Worm (Caenorhabditis elegans): ENCODE measurements around the gene dmsr-8.

The dmsr-8 gene

DNA sequence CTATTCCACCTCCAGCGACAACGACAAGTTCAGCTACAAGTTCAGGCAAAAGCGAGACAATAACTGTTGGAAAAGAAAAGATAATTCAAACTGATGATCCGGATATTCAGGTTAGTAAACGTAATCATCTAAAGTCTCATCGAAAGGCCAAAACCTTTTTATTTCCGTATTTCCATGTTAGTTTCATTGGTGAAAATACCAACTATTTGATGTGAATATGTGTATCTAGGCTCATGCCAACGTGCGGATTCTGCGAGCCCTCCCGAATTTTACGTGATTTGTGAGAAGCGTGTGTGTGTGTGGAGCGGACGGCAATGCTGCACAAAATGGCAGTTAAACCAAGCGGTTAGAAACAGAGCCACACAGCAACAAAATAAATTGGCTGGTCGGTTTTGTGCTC is 43.2 kb downstream of the dmsr-8 start:
- TF ChIP-seq unc-39 (tag; optimal IDR thresholded peaks at IDR 0.05) (no peak), pha-4 (tag; optimal IDR thresholded peaks at IDR 0.05) (peak; percentile 13), ama-1 (optimal IDR thresholded peaks at IDR 0.05) (peak; percentile 21)

DNA sequence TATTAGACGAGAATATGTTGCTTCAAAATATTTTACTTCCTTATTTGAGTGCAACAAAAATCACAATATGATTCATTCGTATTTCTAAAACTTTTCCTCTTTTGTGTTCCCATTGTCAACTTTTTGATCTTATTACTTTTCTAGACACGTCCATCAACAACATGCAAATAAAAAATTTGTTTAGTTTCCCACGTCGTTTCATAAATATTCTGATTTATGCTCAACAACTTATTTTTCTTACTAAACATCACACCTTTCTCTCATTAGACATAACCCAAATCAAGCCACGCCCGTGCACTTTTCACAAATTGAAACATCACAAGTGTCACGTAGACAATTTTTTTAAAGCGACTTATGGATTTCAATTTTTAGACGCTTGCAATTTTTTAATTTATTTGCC is 44.3 kb downstream of the dmsr-8 start:
- TF ChIP-seq fkh-10 (GFP tag; optimal IDR thresholded peaks at IDR 0.05) (no peak), egl-27 (tag; optimal IDR thresholded peaks at IDR 0.05) (no peak), eor-1 (tag; optimal IDR thresholded peaks at IDR 0.05) (no peak), nhr-28 (tag; optimal IDR thresholded peaks at IDR 0.05) (no peak), egl-5 (tag; optimal IDR thresholded peaks at IDR 0.05) (no peak)

DNA sequence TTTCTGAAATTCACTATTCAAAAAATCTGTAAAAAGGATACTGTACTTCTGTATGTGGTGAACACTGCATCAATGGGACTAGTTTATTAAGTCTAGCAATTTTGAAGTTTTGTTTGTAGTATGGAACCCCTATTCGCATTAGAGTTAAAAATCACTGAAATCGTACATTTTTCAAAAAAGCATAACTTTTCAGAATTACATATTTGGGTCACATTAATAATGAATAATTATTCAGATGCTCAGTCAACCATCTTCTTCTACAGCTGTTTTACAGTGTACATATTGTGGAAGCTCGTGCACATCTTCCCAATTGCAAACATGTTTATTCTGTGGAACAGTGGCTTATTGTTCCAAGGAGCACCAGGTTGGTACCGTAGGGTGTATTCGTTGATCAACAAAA is 45.5 kb downstream of the dmsr-8 start:
- TF ChIP-seq zag-1 (tag; optimal IDR thresholded peaks at IDR 0.05): no peak
- TF ChIP-seq nhr-43 (tag; optimal IDR thresholded peaks at IDR 0.05; ENCODE audit: poor library complexity, severe bottlenecking): no peak
- peak; percentile 61 for TF ChIP-seq ama-1 (optimal IDR thresholded peaks at IDR 0.05)
- TF ChIP-seq sea-2 (GFP tag; optimal IDR thresholded peaks at IDR 0.05): no peak

DNA sequence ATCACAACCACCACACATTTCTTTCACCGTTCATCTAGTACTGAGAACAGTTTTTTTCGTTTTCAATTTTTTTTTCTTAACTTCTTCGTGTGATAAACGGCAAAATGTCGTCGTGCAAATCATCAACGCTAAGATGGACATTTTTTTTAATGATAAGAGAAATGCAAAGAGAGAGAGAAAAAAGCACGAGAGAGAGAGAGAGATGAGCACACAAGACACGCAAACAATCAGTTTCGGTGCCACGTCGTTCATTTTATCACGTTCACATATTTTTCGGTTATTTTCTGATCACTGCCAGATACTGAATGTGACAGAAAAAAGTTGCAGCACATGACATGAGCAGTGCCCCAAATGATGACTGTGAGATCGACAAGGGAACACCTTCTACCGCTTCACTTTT is 46.0 kb downstream of the dmsr-8 start, which contains the start of gene egl-9:
Gene egl-9, plus strand, starts transcription at position 328 of the 400 bp plus-strand sequence.
- TF ChIP-seq ama-1 (optimal IDR thresholded peaks at IDR 0.05): peak; percentile 84
- TF ChIP-seq ztf-4 (tag; optimal IDR thresholded peaks at IDR 0.05): no peak
- peak; percentile 83 for TF ChIP-seq elt-2 (tag; optimal IDR thresholded peaks at IDR 0.05)
- TF ChIP-seq pqm-1 (tag; optimal IDR thresholded peaks at IDR 0.05): peak; percentile 61
- TF ChIP-seq eor-1 (tag; optimal IDR thresholded peaks at IDR 0.05): no peak
- TF ChIP-seq nfya-1 (tag; optimal IDR thresholded peaks at IDR 0.05; ENCODE audit: insufficient read depth): peak; percentile 31
- no peak for TF ChIP-seq sea-2 (GFP tag; optimal IDR thresholded peaks at IDR 0.05)
- TF ChIP-seq nhr-76 (tag; optimal IDR thresholded peaks at IDR 0.05): no peak
- TF ChIP-seq pha-4 (tag; optimal IDR thresholded peaks at IDR 0.05): peak; percentile 70
- TF ChIP-seq lin-15B (tag; optimal IDR thresholded peaks at IDR 0.05): no peak
- no peak for TF ChIP-seq lsy-12 (tag; optimal IDR thresholded peaks at IDR 0.05)
- no peak for TF ChIP-seq mml-1 (tag; optimal IDR thresholded peaks at IDR 0.05)
- TF ChIP-seq unc-39 (tag; optimal IDR thresholded peaks at IDR 0.05): no peak
- no peak for TF ChIP-seq mdl-1 (tag; optimal IDR thresholded peaks at IDR 0.05)

DNA sequence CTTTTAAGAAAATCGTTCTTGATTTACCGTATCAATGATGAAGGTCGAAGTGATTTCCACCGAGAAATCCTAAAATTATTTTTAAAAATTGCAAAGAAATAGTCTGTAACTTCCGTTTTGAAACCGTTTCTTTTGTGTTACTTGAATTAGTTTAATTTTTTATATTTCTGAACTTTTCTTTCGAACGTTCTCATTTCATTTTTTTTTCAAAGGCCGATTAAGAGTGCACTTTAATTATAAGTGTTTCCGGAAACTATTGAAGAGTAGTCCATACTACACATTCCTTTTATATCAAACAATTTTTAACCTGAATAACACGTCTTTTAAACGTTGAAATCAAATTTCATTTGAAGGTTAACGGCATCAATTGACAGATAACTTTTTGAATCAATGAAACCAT is 46.5 kb downstream of the dmsr-8 start:
- TF ChIP-seq elt-1 (tag; optimal IDR thresholded peaks at IDR 0.05): no peak
- no peak for TF ChIP-seq nhr-43 (tag; optimal IDR thresholded peaks at IDR 0.05; ENCODE audit: poor library complexity, severe bottlenecking)
- TF ChIP-seq pqm-1 (tag; optimal IDR thresholded peaks at IDR 0.05): no peak
- TF ChIP-seq pha-4 (tag; optimal IDR thresholded peaks at IDR 0.05): no peak
- no peak for TF ChIP-seq eor-1 (tag; optimal IDR thresholded peaks at IDR 0.05)
- no peak for TF ChIP-seq ceh-82 (tag; optimal IDR thresholded peaks at IDR 0.05)
- no peak for TF ChIP-seq ZK546.5 (tag; optimal IDR thresholded peaks at IDR 0.05)
- no peak for TF ChIP-seq sea-2 (GFP tag; optimal IDR thresholded peaks at IDR 0.05)
- no peak for TF ChIP-seq lin-39 (tag; optimal IDR thresholded peaks at IDR 0.05)
- no peak for TF ChIP-seq nhr-77 (tag; optimal IDR thresholded peaks at IDR 0.05)
- no peak for TF ChIP-seq daf-12 (tag; optimal IDR thresholded peaks at IDR 0.05)
- TF ChIP-seq mdl-1 (tag; optimal IDR thresholded peaks at IDR 0.05): no peak
- TF ChIP-seq nhr-12 (tag; optimal IDR thresholded peaks at IDR 0.05): no peak
- no peak for TF ChIP-seq nfya-1 (tag; optimal IDR thresholded peaks at IDR 0.05; ENCODE audit: insufficient read depth)

DNA sequence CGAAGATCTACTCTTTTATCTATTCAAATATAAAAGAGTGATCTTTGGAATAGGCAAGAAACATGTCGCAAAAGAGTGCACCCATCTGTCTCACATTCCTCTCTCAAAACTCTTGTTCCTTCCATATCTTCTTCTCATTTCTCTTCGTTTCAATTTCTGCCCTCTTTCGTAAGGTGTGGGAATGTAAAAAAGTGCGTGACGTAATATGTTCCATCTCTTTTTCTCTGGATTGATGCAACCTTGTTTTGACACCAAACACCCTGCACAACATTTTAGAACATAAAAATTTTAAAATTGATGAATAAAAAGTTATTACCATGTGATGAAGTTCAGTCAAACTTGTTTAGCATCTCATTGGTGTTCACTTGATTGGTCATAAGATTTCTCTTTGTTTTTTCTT is 47.1 kb downstream of the dmsr-8 start:
- TF ChIP-seq nfya-1 (tag; optimal IDR thresholded peaks at IDR 0.05; ENCODE audit: insufficient read depth) (peak; percentile 20), mdl-1 (tag; optimal IDR thresholded peaks at IDR 0.05) (no peak)

DNA sequence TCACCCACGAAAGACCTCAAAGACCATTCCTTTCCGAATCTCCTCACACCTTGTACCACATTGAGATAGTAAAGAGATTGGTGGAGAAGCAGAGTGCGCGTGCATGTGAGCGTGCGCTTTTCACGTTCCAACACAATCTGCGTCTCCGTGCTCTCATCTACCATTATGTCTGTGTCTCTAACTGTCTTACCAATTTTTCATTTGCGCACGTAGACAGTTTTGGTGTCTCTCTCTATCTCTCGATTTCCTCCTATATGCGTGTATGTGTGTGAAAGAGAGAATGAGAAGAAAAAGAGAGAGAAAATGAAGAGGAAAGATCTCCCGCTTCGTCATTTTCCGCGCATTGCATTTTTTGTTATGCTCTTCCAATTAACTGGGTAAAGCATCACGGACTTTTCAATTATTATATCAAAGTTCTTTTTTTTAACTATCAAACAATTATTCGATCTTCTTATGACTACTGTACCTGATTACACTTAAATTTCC is 47.5 kb downstream of the dmsr-8 start:
- TF ChIP-seq lin-39 (tag; optimal IDR thresholded peaks at IDR 0.05): peak; percentile 94
- TF ChIP-seq lin-15B (tag; optimal IDR thresholded peaks at IDR 0.05): peak; percentile 73
- no peak for TF ChIP-seq nhr-67 (tag; optimal IDR thresholded peaks at IDR 0.05)
- TF ChIP-seq skn-1 (tag; optimal IDR thresholded peaks at IDR 0.05): peak; percentile 44
- TF ChIP-seq ZK546.5 (tag; optimal IDR thresholded peaks at IDR 0.05): no peak
- no peak for TF ChIP-seq eor-1 (tag; optimal IDR thresholded peaks at IDR 0.05)
- TF ChIP-seq fkh-2 (tag; optimal IDR thresholded peaks at IDR 0.05): no peak
- peak; percentile 84 for TF ChIP-seq egl-27 (tag; optimal IDR thresholded peaks at IDR 0.05)
- no peak for TF ChIP-seq nhr-237 (tag; optimal IDR thresholded peaks at IDR 0.05)
- TF ChIP-seq elt-3 (tag; optimal IDR thresholded peaks at IDR 0.05): peak in 2 of 3 experiments; percentile 80 to 91
- peak; percentile 65 for TF ChIP-seq nhr-76 (tag; optimal IDR thresholded peaks at IDR 0.05)
- peak; percentile 81 for TF ChIP-seq tbx-2 (tag; optimal IDR thresholded peaks at IDR 0.05)
- peak; percentile 99 for TF ChIP-seq nhr-25 (tag; optimal IDR thresholded peaks at IDR 0.05)
- peak; percentile 85 for TF ChIP-seq egl-5 (tag; optimal IDR thresholded peaks at IDR 0.05)
- TF ChIP-seq pha-4 (tag; optimal IDR thresholded peaks at IDR 0.05): peak; percentile 99
- TF ChIP-seq mml-1 (tag; optimal IDR thresholded peaks at IDR 0.05): peak; percentile 72
- peak; percentile 95 for TF ChIP-seq nfya-1 (tag; optimal IDR thresholded peaks at IDR 0.05; ENCODE audit: insufficient read depth)
- TF ChIP-seq lsy-12 (tag; optimal IDR thresholded peaks at IDR 0.05): peak; percentile 91
- TF ChIP-seq unc-62 (GFP tag; optimal IDR thresholded peaks at IDR 0.05): peak; percentile 86
- no peak for TF ChIP-seq nhr-28 (tag; optimal IDR thresholded peaks at IDR 0.05)
- TF ChIP-seq nhr-43 (tag; optimal IDR thresholded peaks at IDR 0.05; ENCODE audit: poor library complexity, severe bottlenecking): peak; percentile 93
- no peak for TF ChIP-seq nhr-12 (tag; optimal IDR thresholded peaks at IDR 0.05)
- no peak for TF ChIP-seq ceh-9 (tag; optimal IDR thresholded peaks at IDR 0.05)
- TF ChIP-seq zag-1 (tag; optimal IDR thresholded peaks at IDR 0.05): peak; percentile 58
- peak; percentile 94 for TF ChIP-seq jun-1 (tag; optimal IDR thresholded peaks at IDR 0.05)
